Worm (Caenorhabditis elegans): ENCODE data around the gene F59A6.11.

DNA sequence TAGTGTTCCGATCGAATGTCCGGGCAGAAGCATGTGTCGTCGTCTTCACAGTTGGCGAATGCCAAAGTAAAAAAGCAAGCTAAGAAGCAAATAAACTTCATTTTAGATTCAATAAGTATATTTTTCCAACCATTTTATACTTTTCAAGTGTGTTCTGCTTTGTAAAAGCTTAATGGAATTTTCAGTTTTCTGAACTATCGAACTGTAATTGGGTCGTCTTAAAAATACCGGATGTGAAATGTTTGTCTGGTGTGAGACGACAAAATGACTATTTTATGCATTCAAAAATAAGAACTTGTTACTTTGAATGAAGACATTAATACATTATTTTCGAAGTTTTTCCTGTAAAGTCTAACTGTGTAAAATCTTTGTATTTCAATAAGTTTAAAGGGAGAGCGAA, at the start of gene F59A6.11:
- TF ChIP-seq R02D3.7 (tag; optimal IDR thresholded peaks at IDR 0.05) (no peak), ceh-28 (tag; optimal IDR thresholded peaks at IDR 0.05) (no peak)

Measured in whole organism, L3 larva.